Fruit fly (Drosophila melanogaster): ENCODE data around the gene heca.

Gene heca

DNA sequence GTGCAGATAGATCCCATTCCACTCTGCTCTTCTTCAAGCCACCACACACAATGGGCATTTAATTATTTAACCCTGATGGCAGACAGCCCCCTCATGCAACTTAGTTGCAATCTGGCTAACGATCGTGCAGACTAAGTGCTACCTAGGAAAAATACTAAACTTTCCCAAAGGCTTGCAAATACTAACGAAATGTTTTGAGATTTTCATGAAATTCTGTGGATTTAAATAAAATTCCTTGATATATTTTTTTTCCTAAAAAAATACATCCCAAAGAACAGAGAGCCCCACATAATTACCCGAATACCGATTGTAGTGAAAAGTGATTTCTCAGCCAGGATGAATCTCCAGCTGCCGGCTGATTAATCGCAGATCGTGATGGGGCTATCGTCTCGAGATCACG lies 18.2 kb upstream of the heca start (continued):
- TF ChIP-seq CG34406 (GFP tag; optimal IDR thresholded peaks at IDR 0.05) (peak; percentile 17), CG8119 (GFP tag; IDR thresholded peaks at IDR 0.05) (peak; percentile 33; the same call in 2 of the 3 replicates), CG6163 (GFP tag; IDR thresholded peaks at IDR 0.05) (peak; percentile 64), CG10669 (GFP tag; optimal IDR thresholded peaks at IDR 0.05) (peak; percentile 87), OdsH (GFP tag; optimal IDR thresholded peaks at IDR 0.05) (peak; percentile 40)

DNA sequence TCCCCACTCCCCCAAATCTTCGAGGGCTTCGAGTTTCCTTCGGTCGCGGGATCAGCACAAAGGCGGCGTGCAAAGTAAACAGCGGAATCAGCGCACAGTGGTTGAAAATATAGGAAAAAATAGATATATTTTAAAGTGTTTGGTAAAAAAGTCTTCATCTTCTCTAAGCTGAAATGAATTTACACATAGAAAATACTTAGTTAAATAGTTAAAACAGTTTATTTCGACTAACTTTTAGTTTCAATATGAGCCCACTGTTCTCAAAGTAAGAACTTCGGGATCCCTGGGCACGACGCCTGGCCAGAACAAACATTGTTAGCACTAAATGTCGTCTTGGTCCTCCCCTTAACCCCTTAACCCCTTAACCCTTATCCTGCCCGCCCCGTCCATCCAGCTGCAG lies 15.9 kb upstream of the heca start:
- TF ChIP-seq Ets96B (tag; optimal IDR thresholded peaks at IDR 0.05) = peak; percentile 99
- peak; percentile 91 for TF ChIP-seq topi (GFP tag; optimal IDR thresholded peaks at IDR 0.05)
- peak; percentile 88 for TF ChIP-seq CG31627 (GFP tag; optimal IDR thresholded peaks at IDR 0.05)
- peak; percentile 82 for TF ChIP-seq Sox15 (GFP tag; optimal IDR thresholded peaks at IDR 0.05)
- peak; percentile 93 for TF ChIP-seq OdsH (GFP tag; optimal IDR thresholded peaks at IDR 0.05)
- no peak for TF ChIP-seq fkh (GFP tag; optimal IDR thresholded peaks at IDR 0.05)
- peak; percentile 88 for TF ChIP-seq CG8119 (GFP tag; IDR thresholded peaks at IDR 0.05)
- peak; percentile 96 for TF ChIP-seq CG10669 (GFP tag; optimal IDR thresholded peaks at IDR 0.05)
- TF ChIP-seq CG10631 (GFP tag; optimal IDR thresholded peaks at IDR 0.05) = peak; percentile 97
- peak; percentile 98 for TF ChIP-seq CG3032 (tag; optimal IDR thresholded peaks at IDR 0.05)
- TF ChIP-seq Hr4 (GFP tag; optimal IDR thresholded peaks at IDR 0.05) = peak; percentile 65
- peak; percentile 96 for TF ChIP-seq Eip78C (GFP tag)
- TF ChIP-seq Ets21C (GFP tag; optimal IDR thresholded peaks at IDR 0.05) = peak; percentile 84
- peak; percentile 92 for TF ChIP-seq net (GFP tag; optimal IDR thresholded peaks at IDR 0.05)
- peak; percentile 90 for TF ChIP-seq pdm3 (GFP tag; optimal IDR thresholded peaks at IDR 0.05)
- TF ChIP-seq CG16779 (tag; optimal IDR thresholded peaks at IDR 0.05) = peak; percentile 90
- peak; percentile 89 for TF ChIP-seq Smox (GFP tag; optimal IDR thresholded peaks at IDR 0.05)
- peak; percentile 93 for TF ChIP-seq esn (GFP tag; optimal IDR thresholded peaks at IDR 0.05)
- peak; percentile 95 for TF ChIP-seq CG8632 (GFP tag; optimal IDR thresholded peaks at IDR 0.05)
- peak; percentile 85 for TF ChIP-seq CG8319 (GFP tag; optimal IDR thresholded peaks at IDR 0.05)
- TF ChIP-seq achi (GFP tag; optimal IDR thresholded peaks at IDR 0.05) = peak; percentile 96
- TF ChIP-seq Blimp-1 (GFP tag; optimal IDR thresholded peaks at IDR 0.05) = peak; percentile 67
- peak; percentile 91 for TF ChIP-seq Sox102F (GFP tag; optimal IDR thresholded peaks at IDR 0.05)
- peak; percentile 86 for TF ChIP-seq Hr39 (GFP tag; optimal IDR thresholded peaks at IDR 0.05)
- TF ChIP-seq Sox14 (GFP tag; optimal IDR thresholded peaks at IDR 0.05) = peak; percentile 94
- peak; percentile 87 for TF ChIP-seq CG6854 (GFP tag; optimal IDR thresholded peaks at IDR 0.05)
- TF ChIP-seq CG6276 (GFP tag; optimal IDR thresholded peaks at IDR 0.05) = peak; percentile 11
- TF ChIP-seq lz (GFP tag; optimal IDR thresholded peaks at IDR 0.05) = peak; percentile 90
- TF ChIP-seq fd85E (GFP tag; optimal IDR thresholded peaks at IDR 0.05) = peak; percentile 74
- peak; percentile 40; the same call in 1 of the 2 replicates for TF ChIP-seq CG11294 (GFP tag; IDR thresholded peaks at IDR 0.05)
- peak; percentile 96 for TF ChIP-seq CG6163 (GFP tag; IDR thresholded peaks at IDR 0.05)
- peak; percentile 98 for TF ChIP-seq spab (GFP tag; optimal IDR thresholded peaks at IDR 0.05)
- TF ChIP-seq CG9139 (GFP tag; optimal IDR thresholded peaks at IDR 0.05) = peak; percentile 96
- peak; percentile 98 for TF ChIP-seq CG6808 (GFP tag; optimal IDR thresholded peaks at IDR 0.05)
- peak; percentile 94 for TF ChIP-seq Met (GFP tag; optimal IDR thresholded peaks at IDR 0.05)
- peak; percentile 79 for TF ChIP-seq Gug (GFP tag; IDR thresholded peaks at IDR 0.05)
- peak; percentile 91 for TF ChIP-seq vri (GFP tag; optimal IDR thresholded peaks at IDR 0.05)
- TF ChIP-seq CG11902 (GFP tag; optimal IDR thresholded peaks at IDR 0.05) = peak; percentile 83
- peak; percentile 97 to 98 for TF ChIP-seq ss (GFP tag; optimal IDR thresholded peaks at IDR 0.05)
- TF ChIP-seq Hr38 (GFP tag; optimal IDR thresholded peaks at IDR 0.05) = no peak
- TF ChIP-seq dsx (GFP tag; optimal IDR thresholded peaks at IDR 0.05; ENCODE audit: poor library complexity, severe bottlenecking) = peak; percentile 99
- TF ChIP-seq acj6 (GFP tag; optimal IDR thresholded peaks at IDR 0.05) = peak; percentile 95
- TF ChIP-seq salr (GFP tag; optimal IDR thresholded peaks at IDR 0.05) = peak; percentile 86 to 88
- peak; percentile 72; the same call in 2 of the 3 replicates for TF ChIP-seq eg (GFP tag; IDR thresholded peaks at IDR 0.05)
- TF ChIP-seq fd59A (GFP tag; optimal IDR thresholded peaks at IDR 0.05) = peak; percentile 98
- peak; percentile 96 for TF ChIP-seq CG1621 (tag; optimal IDR thresholded peaks at IDR 0.05)
- peak; percentile 94 for TF ChIP-seq CG6792 (GFP tag; optimal IDR thresholded peaks at IDR 0.05)
- TF ChIP-seq Lpt (GFP tag; optimal IDR thresholded peaks at IDR 0.05) = peak; percentile 86

All from whole organism, prepupa.